Worm (Caenorhabditis elegans) whole organism, mixed stage, embryonic: ENCODE measurements around the gene tag-52.

Experiments used
- M03D4.4 ChIP-seq: sonication (generic microtip); optimal IDR thresholded peaks from 2 replicates; lab custom pipeline; 2017; ENCODE audit warnings: mild to moderate bottlenecking, missing genetic modification characterization, missing compliant biosample characterization
- bed-3 ChIP-seq: fragments of 200-800 bp; sonication (Bioruptor generic); optimal IDR thresholded peaks from 3 replicates; lab custom pipeline; 2018; ENCODE audit warnings: mild to moderate bottlenecking, missing genetic modification characterization, moderate library complexity, missing compliant biosample characterization
- blmp-1 ChIP-seq: fragments of 150-350 bp; optimal IDR thresholded peaks from 2 replicates; lab custom pipeline; 2014; ENCODE audit warnings: missing biosample characterization, missing genetic modification characterization
- ceh-39 ChIP-seq: fragments of 150-350 bp; optimal IDR thresholded peaks from 2 replicates; lab custom pipeline; 2014; ENCODE audit warnings: missing biosample characterization, missing genetic modification characterization
- ceh-43 ChIP-seq: fragments of 200-800 bp; sonication (Bioruptor generic); optimal IDR thresholded peaks from 2 replicates; lab custom pipeline; 2018; ENCODE audit warnings: mild to moderate bottlenecking, missing genetic modification characterization, moderate library complexity, missing compliant biosample characterization
- ceh-83 ChIP-seq: fragments of 200-800 bp; sonication (Bioruptor generic); optimal IDR thresholded peaks from 2 replicates; lab custom pipeline; 2018; ENCODE audit warnings: mild to moderate bottlenecking, missing genetic modification characterization, missing compliant biosample characterization
- ces-1 ChIP-seq: fragments of 150-350 bp; optimal IDR thresholded peaks from 2 replicates; lab custom pipeline; 2014; ENCODE audit warnings: missing biosample characterization, missing genetic modification reagents, missing genetic modification characterization
- cnd-1 ChIP-seq: fragments of 200-800 bp; sonication (Bioruptor generic); optimal IDR thresholded peaks from 2 replicates; lab custom pipeline; 2018; ENCODE audit warnings: mild to moderate bottlenecking, missing genetic modification characterization, missing compliant biosample characterization
- drap-1 ChIP-seq: fragments of 200-800 bp; sonication (Bioruptor generic); optimal IDR thresholded peaks from 3 replicates; lab custom pipeline; 2018; ENCODE audit warnings: mild to moderate bottlenecking, missing genetic modification characterization, missing compliant biosample characterization
- elt-1 ChIP-seq: sonication (generic microtip); optimal IDR thresholded peaks from 2 replicates; lab custom pipeline; 2017; ENCODE audit warnings: missing genetic modification characterization, mild to moderate bottlenecking, missing compliant biosample characterization, antibody characterized with exemption, moderate library complexity, borderline replicate concordance; ENCODE audit not compliant: insufficient read depth
- flh-1 ChIP-seq: fragments of 200-800 bp; sonication (Bioruptor generic); optimal IDR thresholded peaks from 2 replicates; lab custom pipeline; 2018; ENCODE audit warnings: mild to moderate bottlenecking, missing genetic modification characterization, moderate library complexity, missing compliant biosample characterization
- ham-2 ChIP-seq: fragments of 200-800 bp; sonication (Bioruptor generic); optimal IDR thresholded peaks from 2 replicates; lab custom pipeline; 2018; ENCODE audit warnings: mild to moderate bottlenecking, missing genetic modification characterization, missing compliant biosample characterization
- hlh-1 ChIP-seq: fragments of 150-350 bp; optimal IDR thresholded peaks from 2 replicates; lab custom pipeline; 2014; ENCODE audit warnings: missing biosample characterization, missing genetic modification reagents, missing genetic modification characterization
- lin-13 ChIP-seq: fragments of 150-350 bp; optimal IDR thresholded peaks from 2 replicates; lab custom pipeline; 2014; ENCODE audit warnings: missing biosample characterization, missing genetic modification characterization
- lin-32 ChIP-seq: fragments of 200-800 bp; sonication (Bioruptor generic); optimal IDR thresholded peaks from 2 replicates; lab custom pipeline; 2018; ENCODE audit warnings: mild to moderate bottlenecking, missing genetic modification characterization, missing compliant biosample characterization
- lsy-2 ChIP-seq: fragments of 150-350 bp; optimal IDR thresholded peaks from 2 replicates; lab custom pipeline; 2014; ENCODE audit warnings: missing biosample characterization, missing genetic modification characterization
- mep-1 ChIP-seq: fragments of 150-350 bp; optimal IDR thresholded peaks from 2 replicates; lab custom pipeline; 2017; ENCODE audit warnings: missing biosample characterization, missing genetic modification reagents, missing genetic modification characterization, inconsistent platforms
- mls-2 ChIP-seq: sonication (generic microtip); optimal IDR thresholded peaks from 2 replicates; lab custom pipeline; 2016; ENCODE audit warnings: mild to moderate bottlenecking, missing genetic modification characterization, moderate library complexity, missing compliant biosample characterization
- nhr-12 ChIP-seq: fragments of 150-350 bp; optimal IDR thresholded peaks from 2 replicates; lab custom pipeline; 2014; ENCODE audit warnings: missing biosample characterization, missing genetic modification characterization
- nhr-2 ChIP-seq: fragments of 150-350 bp; optimal IDR thresholded peaks from 2 replicates; lab custom pipeline; 2014; ENCODE audit warnings: missing biosample characterization, missing genetic modification characterization
- nhr-237 ChIP-seq: fragments of 150-350 bp; optimal IDR thresholded peaks from 2 replicates; lab custom pipeline; 2014; ENCODE audit warnings: missing biosample characterization, missing genetic modification characterization
- nhr-28 ChIP-seq: fragments of 150-350 bp; optimal IDR thresholded peaks from 2 replicates; lab custom pipeline; 2014; ENCODE audit warnings: missing biosample characterization, missing genetic modification characterization
- nhr-76 ChIP-seq: sonication (generic microtip); optimal IDR thresholded peaks from 2 replicates; lab custom pipeline; 2017; ENCODE audit warnings: missing biosample characterization, missing genetic modification characterization
- sem-2 ChIP-seq: fragments of 200-800 bp; sonication (Bioruptor generic); optimal IDR thresholded peaks from 2 replicates; lab custom pipeline; 2018; ENCODE audit warnings: mild to moderate bottlenecking, missing genetic modification characterization, missing compliant biosample characterization
- sptf-1 ChIP-seq: sonication (generic microtip); optimal IDR thresholded peaks from 2 replicates; lab custom pipeline; 2017; ENCODE audit warnings: mild to moderate bottlenecking, missing genetic modification characterization, moderate library complexity, missing compliant biosample characterization
- tbx-8 ChIP-seq: fragments of 200-800 bp; sonication (Bioruptor generic); optimal IDR thresholded peaks from 2 replicates; lab custom pipeline; 2018; ENCODE audit warnings: mild to moderate bottlenecking, missing genetic modification characterization, moderate library complexity, missing compliant biosample characterization
- unc-120 ChIP-seq: sonication (generic microtip); optimal IDR thresholded peaks from 2 replicates; lab custom pipeline; 2017; ENCODE audit warnings: missing genetic modification characterization, missing compliant biosample characterization; ENCODE audit not compliant: poor library complexity, severe bottlenecking
- unc-39 ChIP-seq: fragments of 150-350 bp; optimal IDR thresholded peaks from 2 replicates; lab custom pipeline; 2014; ENCODE audit warnings: missing biosample characterization, missing genetic modification characterization
- unc-62 ChIP-seq: fragments of 150-350 bp; optimal IDR thresholded peaks from 2 replicates; lab custom pipeline; 2014; ENCODE audit warnings: missing biosample characterization, missing genetic modification reagents, missing genetic modification characterization
- zip-8 ChIP-seq: fragments of 150-350 bp; optimal IDR thresholded peaks from 2 replicates; lab custom pipeline; 2014; ENCODE audit warnings: missing biosample characterization, missing genetic modification characterization

Gene tag-52

DNA sequence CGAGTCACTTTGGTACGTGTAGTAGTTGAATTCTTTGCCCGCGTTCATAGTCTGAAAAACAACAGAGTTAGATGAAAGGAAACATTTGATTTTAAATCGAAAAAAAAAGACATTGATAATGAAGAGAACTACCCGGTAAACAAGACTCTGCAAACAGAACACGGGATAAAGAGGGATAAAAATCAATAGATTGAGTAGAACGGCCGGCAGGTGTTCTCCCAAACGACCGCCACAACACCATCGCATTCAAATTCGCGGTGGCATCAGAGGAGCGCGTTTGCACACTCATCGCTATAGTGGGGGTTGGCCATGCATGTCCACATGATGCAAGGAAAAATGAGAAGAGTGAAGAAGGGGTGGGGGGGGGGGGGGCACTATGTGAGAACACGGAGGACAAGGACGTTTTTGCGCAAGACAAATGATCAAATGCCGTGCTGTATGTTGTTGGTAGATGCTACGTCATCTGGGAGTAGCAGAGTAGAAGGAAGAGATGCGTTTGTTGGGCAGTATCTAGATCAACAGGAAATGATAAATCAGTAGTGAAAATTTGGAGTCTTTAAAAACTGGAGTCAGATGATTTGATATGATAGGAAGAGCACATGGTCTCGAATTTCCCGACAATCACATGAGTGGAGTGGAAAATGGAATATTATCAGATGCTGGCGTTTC lies at the start of gene tag-52:
Gene tag-52 (minus strand): TSS at position 51 of the 669 bp plus-strand sequence.
- TF ChIP-seq mep-1: peak; percentile 10
- TF ChIP-seq sptf-1 (tag; lab: Kevin White, UChicago): peak; percentile 56
- no peak for TF ChIP-seq lsy-2 (tag; lab: Kevin White, UChicago)
- TF ChIP-seq mls-2: peak; percentile 55
- TF ChIP-seq nhr-28 (tag; lab: Kevin White, UChicago): no peak
- TF ChIP-seq hlh-1 (tag; lab: Kevin White, UChicago): peak; percentile 0
- TF ChIP-seq M03D4.4 (tag; lab: Kevin White, UChicago): peak; percentile 59
- TF ChIP-seq elt-1 (tag; lab: Kevin White, UChicago): no peak
- TF ChIP-seq unc-120 (tag; lab: Kevin White, UChicago): no peak
- peak; percentile 73 for TF ChIP-seq lin-32
- peak; percentile 26 for TF ChIP-seq drap-1 (GFP tag; lab: Kevin White, UChicago)
- no peak for TF ChIP-seq flh-1 (GFP tag; lab: Kevin White, UChicago)
- no peak for TF ChIP-seq ceh-83
- TF ChIP-seq ceh-39: peak; percentile 34
- TF ChIP-seq lin-13 (tag; lab: Kevin White, UChicago): peak; percentile 38
- peak; percentile 75 for TF ChIP-seq cnd-1
- no peak for TF ChIP-seq tbx-8 (GFP tag; lab: Kevin White, UChicago)
- TF ChIP-seq ceh-43 (GFP tag; lab: Kevin White, UChicago): no peak
- TF ChIP-seq unc-62: peak; percentile 26
- TF ChIP-seq ham-2: peak; percentile 53
- TF ChIP-seq sem-2 (GFP tag; lab: Kevin White, UChicago): peak; percentile 23
- TF ChIP-seq zip-8: no peak

DNA sequence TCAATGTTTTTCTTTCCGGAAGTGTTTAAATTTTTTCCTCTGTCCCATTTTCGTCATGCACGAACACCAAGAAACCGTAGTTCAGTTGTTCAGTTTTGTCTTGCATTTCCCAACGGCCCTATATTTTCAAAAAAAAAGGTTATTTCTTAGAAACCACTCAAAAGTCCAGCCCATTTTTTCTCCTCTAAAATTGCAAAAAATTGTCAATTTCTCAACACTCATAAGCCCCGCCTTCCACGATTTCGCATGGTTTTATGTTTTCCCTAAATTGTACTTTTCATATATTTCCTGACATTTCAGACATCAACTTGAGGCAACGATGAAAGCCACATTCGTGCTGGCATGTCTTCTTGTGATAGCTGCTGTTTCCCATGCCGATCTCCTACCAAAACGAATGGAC lies 48.9 kb upstream of the tag-52 start, which contains the start of gene nlp-1:
Gene nlp-1 (plus strand): TSS at position 301 of the 400 bp plus-strand sequence.
- no peak for TF ChIP-seq zip-8
- TF ChIP-seq tbx-8 (GFP tag; lab: Kevin White, UChicago): no peak
- TF ChIP-seq flh-1 (GFP tag; lab: Kevin White, UChicago): no peak
- TF ChIP-seq ceh-39: no peak
- no peak for TF ChIP-seq ces-1
- TF ChIP-seq ceh-83: no peak
- no peak for TF ChIP-seq nhr-237
- no peak for TF ChIP-seq elt-1 (tag; lab: Kevin White, UChicago)
- TF ChIP-seq bed-3 (GFP tag; lab: Kevin White, UChicago): no peak
- TF ChIP-seq lin-13 (tag; lab: Kevin White, UChicago): no peak
- TF ChIP-seq unc-39 (tag; lab: Kevin White, UChicago): no peak
- TF ChIP-seq sem-2 (GFP tag; lab: Kevin White, UChicago): no peak
- no peak for TF ChIP-seq nhr-2 (tag; lab: Kevin White, UChicago)
- no peak for TF ChIP-seq lin-32
- no peak for TF ChIP-seq blmp-1 (tag; lab: Kevin White, UChicago)

DNA sequence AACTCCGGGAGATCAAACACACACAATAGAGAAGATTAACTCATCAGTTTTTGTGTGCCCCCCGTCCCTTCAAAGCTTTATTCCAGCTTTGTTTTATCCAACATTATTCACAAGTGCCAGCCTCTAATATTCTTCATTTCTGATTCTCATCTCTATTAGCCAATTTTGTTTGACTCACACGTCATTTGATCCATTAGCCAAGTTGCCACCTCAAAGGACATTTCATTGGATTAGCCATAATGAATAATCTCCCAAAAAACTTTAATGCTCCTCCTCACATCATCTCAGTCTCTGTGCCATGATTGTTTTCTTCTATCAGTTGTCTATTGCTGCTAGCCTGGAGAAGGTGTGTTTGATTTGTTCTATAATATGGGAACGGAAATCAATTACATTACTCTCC lies 47.1 kb upstream of the tag-52 start:
- no peak for TF ChIP-seq nhr-28 (tag; lab: Kevin White, UChicago)
- no peak for TF ChIP-seq nhr-2 (tag; lab: Kevin White, UChicago)
- no peak for TF ChIP-seq ham-2
- TF ChIP-seq nhr-237: no peak
- no peak for TF ChIP-seq zip-8
- TF ChIP-seq cnd-1: no peak
- TF ChIP-seq blmp-1 (tag; lab: Kevin White, UChicago): no peak
- no peak for TF ChIP-seq nhr-12 (tag; lab: Kevin White, UChicago)
- no peak for TF ChIP-seq nhr-76 (tag; lab: Kevin White, UChicago)
- TF ChIP-seq lin-32: no peak
- no peak for TF ChIP-seq hlh-1 (tag; lab: Kevin White, UChicago)
- no peak for TF ChIP-seq lsy-2 (tag; lab: Kevin White, UChicago)
- TF ChIP-seq unc-39 (tag; lab: Kevin White, UChicago): no peak
- TF ChIP-seq unc-62: no peak
- no peak for TF ChIP-seq sem-2 (GFP tag; lab: Kevin White, UChicago)
- no peak for TF ChIP-seq tbx-8 (GFP tag; lab: Kevin White, UChicago)
- no peak for TF ChIP-seq ceh-43 (GFP tag; lab: Kevin White, UChicago)

ce11 chrX:3715835-3716234 lies 37.5 kb upstream of the tag-52 start:
- no peak for TF ChIP-seq unc-120 (tag; lab: Kevin White, UChicago)
- no peak for TF ChIP-seq nhr-76 (tag; lab: Kevin White, UChicago)
- no peak for TF ChIP-seq lsy-2 (tag; lab: Kevin White, UChicago)
- no peak for TF ChIP-seq unc-39 (tag; lab: Kevin White, UChicago)
- no peak for TF ChIP-seq nhr-28 (tag; lab: Kevin White, UChicago)
- TF ChIP-seq ceh-83: no peak
- TF ChIP-seq ham-2: no peak
